Fruit fly (Drosophila melanogaster): ENCODE data around the gene CG7519.

The CG7519 gene

dm6 chr3L:21524071-21524889, 31.4 kb downstream of the CG7519 start (continued):
- TF ChIP-seq Hr39 (GFP tag; optimal IDR thresholded peaks at IDR 0.05) (no peak), CG10631 (GFP tag; optimal IDR thresholded peaks at IDR 0.05) (no peak), pdm3 (GFP tag; optimal IDR thresholded peaks at IDR 0.05) (no peak), Eip78C (GFP tag) (peak; percentile 83), CG11294 (GFP tag; IDR thresholded peaks at IDR 0.05) (no peak), Eip75B (GFP tag; optimal IDR thresholded peaks at IDR 0.05) (peak; percentile 61), CG31627 (GFP tag; optimal IDR thresholded peaks at IDR 0.05) (peak; percentile 39), CG6792 (GFP tag; optimal IDR thresholded peaks at IDR 0.05) (peak; percentile 40), CG8119 (GFP tag; IDR thresholded peaks at IDR 0.05) (no peak; the same call in 2 of the 3 replicates), acj6 (GFP tag; optimal IDR thresholded peaks at IDR 0.05) (peak; percentile 61)

- TF ChIP-seq CG16779 (tag; optimal IDR thresholded peaks at IDR 0.05) (no peak), Ets21C (GFP tag; optimal IDR thresholded peaks at IDR 0.05) (no peak), Sox102F (GFP tag; optimal IDR thresholded peaks at IDR 0.05) (no peak), CG10669 (GFP tag; optimal IDR thresholded peaks at IDR 0.05) (no peak)
Measured at dm6 chr3L:21529108-21529507, 36.2 kb downstream of the CG7519 start, which contains the start of gene Arv1. Gene Arv1, minus strand, starts transcription at chr3L:21529333.

- TF ChIP-seq CG16779 (tag; optimal IDR thresholded peaks at IDR 0.05) (no peak), CG10631 (GFP tag; optimal IDR thresholded peaks at IDR 0.05) (no peak), CG3032 (tag; optimal IDR thresholded peaks at IDR 0.05) (no peak), CG8319 (GFP tag; optimal IDR thresholded peaks at IDR 0.05) (no peak), dsx (GFP tag; optimal IDR thresholded peaks at IDR 0.05; ENCODE audit: poor library complexity, severe bottlenecking) (peak; percentile 81), Lpt (GFP tag; optimal IDR thresholded peaks at IDR 0.05) (no peak), CG11294 (GFP tag; IDR thresholded peaks at IDR 0.05) (no peak), OdsH (GFP tag; optimal IDR thresholded peaks at IDR 0.05) (no peak), Eip93F (GFP tag; optimal IDR thresholded peaks at IDR 0.05) (no peak), CG1621 (tag; optimal IDR thresholded peaks at IDR 0.05) (no peak), CG3919 (GFP tag; optimal IDR thresholded peaks at IDR 0.05) (no peak), CG6276 (GFP tag; optimal IDR thresholded peaks at IDR 0.05) (no peak), CG6854 (GFP tag; optimal IDR thresholded peaks at IDR 0.05) (peak; percentile 23), Eip78C (GFP tag) (no peak), CG34406 (GFP tag; optimal IDR thresholded peaks at IDR 0.05) (no peak), topi (GFP tag; optimal IDR thresholded peaks at IDR 0.05) (no peak), CG15336 (GFP tag; IDR thresholded peaks at IDR 0.05) (no peak)
Measured at dm6 chr3L:21533270-21533948, 40.5 kb downstream of the CG7519 start, which contains the start of gene Mkrn1. Gene Mkrn1, minus strand, starts transcription at chr3L:21533713.

dm6 chr3L:21534360-21534759, 41.5 kb downstream of the CG7519 start, which contains the start of gene ppk5:
Gene ppk5, plus strand, starts transcription at chr3L:21534660.
- no peak for TF ChIP-seq cyc (GFP tag; optimal IDR thresholded peaks at IDR 0.05)
- TF ChIP-seq OdsH (GFP tag; optimal IDR thresholded peaks at IDR 0.05) = no peak
- no peak for TF ChIP-seq Smox (GFP tag; optimal IDR thresholded peaks at IDR 0.05)
- TF ChIP-seq Ets21C (GFP tag; optimal IDR thresholded peaks at IDR 0.05) = no peak
- TF ChIP-seq Lpt (GFP tag; optimal IDR thresholded peaks at IDR 0.05) = no peak
- TF ChIP-seq CG11294 (GFP tag; IDR thresholded peaks at IDR 0.05) = no peak
- TF ChIP-seq eg (GFP tag; IDR thresholded peaks at IDR 0.05) = no peak
- no peak for TF ChIP-seq CG6792 (GFP tag; optimal IDR thresholded peaks at IDR 0.05)
- no peak for TF ChIP-seq CG7368 (GFP tag; optimal IDR thresholded peaks at IDR 0.05)
- no peak for TF ChIP-seq fd85E (GFP tag; optimal IDR thresholded peaks at IDR 0.05)
- TF ChIP-seq CG8119 (GFP tag; IDR thresholded peaks at IDR 0.05) = no peak
- TF ChIP-seq ss (GFP tag; optimal IDR thresholded peaks at IDR 0.05) = no peak

All from whole organism, prepupa.